5 fruit fly cellular contexts compared by ENCODE assay signal in the genomic region with DNA sequence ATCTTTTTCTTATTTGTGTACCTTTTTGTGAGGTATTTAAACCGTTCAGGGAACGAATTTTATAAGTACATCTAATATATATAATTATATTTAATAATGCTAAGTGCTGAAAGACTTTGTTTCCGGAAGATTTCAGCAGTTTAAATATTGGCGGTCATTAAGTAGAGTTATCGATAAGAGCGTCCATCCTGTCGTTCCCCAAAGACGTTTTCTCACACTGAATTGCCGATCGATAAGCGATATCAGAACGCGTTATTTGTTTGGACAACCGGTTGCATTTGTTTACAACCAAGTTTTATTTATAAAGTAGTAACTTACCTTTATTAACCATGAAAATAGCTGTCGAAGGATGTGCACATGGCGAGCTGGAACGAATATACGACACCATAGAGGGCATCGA.
A peak's percentile ranks its signal among the peaks of the same experiment; 100 is the strongest.
TF ChIP-seq lines count a peak whose summit lies in the region.

ldbr (plus strand) TSS at position 238 of the 400 bp plus-strand sequence.

- no peak for TF ChIP-seq CTCF in whole organism, embryonic (GFP tag; optimal IDR thresholded peaks at IDR 0.05; lab: Kevin White, UChicago)

TF ChIP-seq in whole organism, adult, 20 proteins besides CTCF, POLR2A, EP300 and RAD21:
- TF ChIP-seq CG11617 (GFP tag; optimal IDR thresholded peaks at IDR 0.05; lab: Kevin White, UChicago) (peak; percentile 29), CG7101 (tag; optimal IDR thresholded peaks at IDR 0.05; lab: Kevin White, UChicago) (peak; percentile 61), CG12768 (GFP tag; optimal IDR thresholded peaks at IDR 0.05; lab: Kevin White, UChicago) (no peak), bab1 (GFP tag; optimal IDR thresholded peaks at IDR 0.05; lab: Kevin White, UChicago) (peak; percentile 71), CG1620 (GFP tag; optimal IDR thresholded peaks at IDR 0.05; lab: Kevin White, UChicago) (peak; percentile 36), Crg-1 (GFP tag; optimal IDR thresholded peaks at IDR 0.05; lab: Kevin White, UChicago) (peak; percentile 18), cnc (optimal IDR thresholded peaks at IDR 0.05; lab: Kevin White, UChicago) (no peak), CG14711 (tag; optimal IDR thresholded peaks at IDR 0.05; lab: Kevin White, UChicago) (peak; percentile 44), CG33017 (tag; optimal IDR thresholded peaks at IDR 0.05; lab: Kevin White, UChicago) (peak; percentile 44), CG7045 (GFP tag; optimal IDR thresholded peaks at IDR 0.05; lab: Kevin White, UChicago) (no peak), cic (GFP tag; optimal IDR thresholded peaks at IDR 0.05; lab: Kevin White, UChicago) (peak; percentile 13), pad (GFP tag; optimal IDR thresholded peaks at IDR 0.05; lab: Kevin White, UChicago) (peak; percentile 17), Mnt (GFP tag; optimal IDR thresholded peaks at IDR 0.05; lab: Kevin White, UChicago) (peak; percentile 56), toe (GFP tag; optimal IDR thresholded peaks at IDR 0.05; lab: Kevin White, UChicago) (no peak)
TF ChIP-seq in whole organism, adult: peak in this region for 10.

TF ChIP-seq in whole organism, embryonic, 481 proteins besides CTCF, POLR2A, EP300 and RAD21 (continues in another document):
- TF ChIP-seq CG18619 (GFP tag; optimal IDR thresholded peaks at IDR 0.05; lab: Kevin White, UChicago): no peak
- TF ChIP-seq al (GFP tag; IDR thresholded peaks at IDR 0.05; lab: Robert Waterston, UW): no peak
- TF ChIP-seq onecut (GFP tag; IDR thresholded peaks at IDR 0.05; lab: Robert Waterston, UW): peak; percentile 72
- TF ChIP-seq emc (GFP tag; optimal IDR thresholded peaks at IDR 0.05; lab: Kevin White, UChicago): no peak
- no peak for TF ChIP-seq Tbp (GFP tag; optimal IDR thresholded peaks at IDR 0.05; lab: Kevin White, UChicago)
- TF ChIP-seq luna (GFP tag; optimal IDR thresholded peaks at IDR 0.05; lab: Kevin White, UChicago): no peak
- no peak for TF ChIP-seq grau (tag; optimal IDR thresholded peaks at IDR 0.05; lab: Kevin White, UChicago)
- TF ChIP-seq HmgZ (tag; optimal IDR thresholded peaks at IDR 0.05; lab: Kevin White, UChicago): peak; percentile 41
- no peak for TF ChIP-seq CG11085 (GFP tag; IDR thresholded peaks at IDR 0.05; lab: Robert Waterston, UW)
- TF ChIP-seq CG8290 (GFP tag; optimal IDR thresholded peaks at IDR 0.05; lab: Kevin White, UChicago): no peak
- TF ChIP-seq CG8290 (tag; optimal IDR thresholded peaks at IDR 0.05; lab: Kevin White, UChicago): no peak
- no peak for TF ChIP-seq CG12104 (GFP tag; optimal IDR thresholded peaks at IDR 0.05; lab: Kevin White, UChicago)
- TF ChIP-seq CrebB (tag; optimal IDR thresholded peaks at IDR 0.05; lab: Kevin White, UChicago): peak; percentile 39
- TF ChIP-seq ssp (GFP tag; IDR thresholded peaks at IDR 0.05; lab: Robert Waterston, UW): no peak
- TF ChIP-seq Trl (optimal IDR thresholded peaks at IDR 0.05; lab: Kevin White, UChicago): no peak
- no peak for TF ChIP-seq Trl (GFP tag; optimal IDR thresholded peaks at IDR 0.05; lab: Kevin White, UChicago)
- TF ChIP-seq hbn (GFP tag; IDR thresholded peaks at IDR 0.05; lab: Robert Waterston, UW; ENCODE audit: partially characterized antibody): peak; percentile 29; the same call in 1 of the 2 replicates
- TF ChIP-seq tin (GFP tag; optimal IDR thresholded peaks at IDR 0.05; lab: Kevin White, UChicago): no peak
- no peak for TF ChIP-seq lola (GFP tag; optimal IDR thresholded peaks at IDR 0.05; lab: Kevin White, UChicago)

TF ChIP-seq in whole organism, prepupa, 60 proteins besides CTCF, POLR2A, EP300 and RAD21:
- TF ChIP-seq pdm3 (GFP tag; optimal IDR thresholded peaks at IDR 0.05; lab: Kevin White, UChicago) (no peak), esn (GFP tag; optimal IDR thresholded peaks at IDR 0.05; lab: Kevin White, UChicago) (peak; percentile 50), CG6792 (GFP tag; optimal IDR thresholded peaks at IDR 0.05; lab: Kevin White, UChicago) (no peak), vri (GFP tag; optimal IDR thresholded peaks at IDR 0.05; lab: Kevin White, UChicago) (peak; percentile 41), fkh (GFP tag; optimal IDR thresholded peaks at IDR 0.05; lab: Kevin White, UChicago) (peak; percentile 91), Eip93F (GFP tag; optimal IDR thresholded peaks at IDR 0.05; lab: Kevin White, UChicago) (no peak), OdsH (GFP tag; optimal IDR thresholded peaks at IDR 0.05; lab: Kevin White, UChicago) (no peak)

TF ChIP-seq in whole organism, pupa, 21 proteins besides CTCF, POLR2A, EP300 and RAD21:
- TF ChIP-seq CG4496 (GFP tag; IDR thresholded peaks at IDR 0.05; lab: Robert Waterston, UW) (no peak), Snoo (tag; optimal IDR thresholded peaks at IDR 0.05; lab: Kevin White, UChicago) (peak; percentile 12)

TF ChIP-seq in whole organism, wandering third instar larva, 38 proteins besides CTCF, POLR2A, EP300 and RAD21:
- TF ChIP-seq foxo (GFP tag; optimal IDR thresholded peaks at IDR 0.05; lab: Kevin White, UChicago) (peak in 1 of 2 experiments; percentile 44), Hr78 (GFP tag; optimal IDR thresholded peaks at IDR 0.05; lab: Kevin White, UChicago) (no peak), rgr (GFP tag; optimal IDR thresholded peaks at IDR 0.05; lab: Kevin White, UChicago) (peak; percentile 30), Sp1 (GFP tag; optimal IDR thresholded peaks at IDR 0.05; lab: Kevin White, UChicago) (peak; percentile 21), br (GFP tag; optimal IDR thresholded peaks at IDR 0.05; lab: Kevin White, UChicago) (peak; percentile 3)
TF ChIP-seq in whole organism, wandering third instar larva: peak in this region for 4.
